Fruit fly (Drosophila melanogaster): ENCODE measurements around the gene CG7530.

DNA sequence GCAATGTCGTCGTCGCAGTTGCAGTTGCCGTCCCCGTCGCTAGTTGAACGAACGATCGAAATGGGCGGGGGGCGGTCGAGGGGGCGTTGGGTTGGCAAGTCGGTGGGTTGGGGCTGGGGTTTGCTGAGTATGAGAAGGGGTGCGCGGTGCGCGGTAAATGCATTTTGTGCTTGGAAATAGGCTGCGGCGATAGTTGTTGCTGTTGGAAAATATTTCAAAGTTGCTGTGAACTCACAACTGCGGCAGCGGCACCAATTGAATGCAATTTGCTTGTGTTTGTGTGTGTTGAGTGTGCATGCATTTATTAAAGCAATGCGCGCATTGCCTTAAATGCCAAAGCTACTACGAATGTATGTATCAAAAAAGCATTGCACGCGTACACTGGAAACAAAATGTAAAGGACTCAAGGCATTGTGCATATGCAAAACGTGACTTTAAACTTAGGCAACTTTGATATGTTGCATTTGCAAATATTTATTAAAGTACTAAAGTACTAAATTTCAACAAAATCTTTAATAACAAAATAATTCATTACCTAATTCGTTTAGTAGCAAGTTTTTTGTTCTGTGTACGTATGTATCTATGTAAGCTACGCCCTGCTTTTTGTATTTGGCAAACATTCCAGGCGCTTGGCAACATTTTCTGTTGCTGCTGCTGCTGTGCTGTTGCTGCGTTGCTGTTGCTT, 16.3 kb downstream of the CG7530 start:
- TF ChIP-seq ey (GFP tag; optimal IDR thresholded peaks at IDR 0.05): peak; percentile 50
- TF ChIP-seq Abd-B (GFP tag; optimal IDR thresholded peaks at IDR 0.05): no peak
- peak; percentile 33 for TF ChIP-seq br (GFP tag; optimal IDR thresholded peaks at IDR 0.05)
- TF ChIP-seq CG9705 (GFP tag; optimal IDR thresholded peaks at IDR 0.05): no peak
- no peak for TF ChIP-seq psq (GFP tag; optimal IDR thresholded peaks at IDR 0.05)
- TF ChIP-seq fru (GFP tag; optimal IDR thresholded peaks at IDR 0.05): peak; percentile 27
- TF ChIP-seq Hr78 (GFP tag; optimal IDR thresholded peaks at IDR 0.05): no peak
- TF ChIP-seq Hnf4 (GFP tag; optimal IDR thresholded peaks at IDR 0.05): peak; percentile 7
